Fruit fly (Drosophila melanogaster) whole organism, embryonic: ENCODE results near the gene Dh44.

ENCODE experiments used
- B-H2 ChIP-seq: fragments of 200-800 bp; sonication (Bioruptor generic); optimal IDR thresholded peaks from 2 replicates; lab custom pipeline; 2018; ENCODE audit warnings: missing biosample characterization, mild to moderate bottlenecking, missing genetic modification characterization
- Bgb ChIP-seq: fragments of 200-800 bp; sonication (Bioruptor generic); IDR thresholded peaks from 2 replicates; pipeline ENCODE4 v1.3.6; 2022; ENCODE audit warnings: missing biosample characterization, missing genetic modification characterization; ENCODE audit not compliant: partially characterized antibody
- CG11504 ChIP-seq: fragments of 200-800 bp; sonication (Bioruptor generic); optimal IDR thresholded peaks from 3 replicates; lab custom pipeline; 2019; ENCODE audit warnings: missing biosample characterization, mild to moderate bottlenecking, missing genetic modification characterization, moderate library complexity
- CG12104 ChIP-seq: fragments of 200-800 bp; sonication (Bioruptor generic); optimal IDR thresholded peaks from 3 replicates; lab custom pipeline; 2016; ENCODE audit warnings: missing biosample characterization, missing genetic modification characterization
- CG1233 ChIP-seq: fragments of 200-800 bp; sonication (Bioruptor generic); optimal IDR thresholded peaks from 4 replicates; lab custom pipeline; 2018; ENCODE audit warnings: missing biosample characterization, mild to moderate bottlenecking, missing genetic modification characterization
- CG13287 ChIP-seq: fragments of 200-800 bp; sonication (Bioruptor generic); IDR thresholded peaks from 2 replicates; pipeline ENCODE4 v1.3.6; 2022; ENCODE audit warnings: missing biosample characterization, missing genetic modification characterization; ENCODE audit not compliant: partially characterized antibody
- CG13894 ChIP-seq: fragments of 200-800 bp; sonication (Bioruptor generic); optimal IDR thresholded peaks from 3 replicates; lab custom pipeline; 2018; ENCODE audit warnings: missing biosample characterization, mild to moderate bottlenecking, missing genetic modification characterization, moderate library complexity
- CG2202 ChIP-seq: fragments of 200-800 bp; sonication (Bioruptor generic); optimal IDR thresholded peaks from 2 replicates; lab custom pipeline; 2018; ENCODE audit warnings: missing biosample characterization, mild to moderate bottlenecking, missing genetic modification characterization
- CG2875 ChIP-seq: fragments of 200-800 bp; sonication (Bioruptor generic); optimal IDR thresholded peaks from 2 replicates; lab custom pipeline; 2017; ENCODE audit warnings: missing biosample characterization, mild to moderate bottlenecking, missing genetic modification characterization, missing genetic modification reagents
- CG3163 ChIP-seq: fragments of 200-800 bp; sonication (Bioruptor generic); optimal IDR thresholded peaks from 3 replicates; lab custom pipeline; 2016; ENCODE audit warnings: missing biosample characterization, missing genetic modification characterization
- CG3281 ChIP-seq: fragments of 200-800 bp; sonication (Bioruptor generic); optimal IDR thresholded peaks from 3 replicates; lab custom pipeline; 2017; ENCODE audit warnings: missing biosample characterization, mild to moderate bottlenecking, missing genetic modification characterization
- CG33213 ChIP-seq: fragments of 200-800 bp; sonication (Bioruptor generic); optimal IDR thresholded peaks from 3 replicates; lab custom pipeline; 2016; ENCODE audit warnings: missing biosample characterization, missing genetic modification characterization
- CG34224 ChIP-seq: fragments of 200-800 bp; sonication (Bioruptor generic); IDR thresholded peaks from 3 replicates; pipeline ENCODE4 v1.3.6; 2022; ENCODE audit warnings: missing biosample characterization, missing genetic modification characterization; ENCODE audit not compliant: partially characterized antibody
- CG42726 ChIP-seq: fragments of 200-800 bp; sonication (Bioruptor generic); IDR thresholded peaks from 2 replicates; pipeline ENCODE4 v1.3.6; 2022; ENCODE audit warnings: missing biosample characterization, missing genetic modification characterization; ENCODE audit not compliant: partially characterized antibody
- CG4730 ChIP-seq: fragments of 200-800 bp; sonication (Bioruptor generic); IDR thresholded peaks from 2 replicates; pipeline ENCODE4 v1.3.6; 2022; ENCODE audit warnings: missing biosample characterization, missing genetic modification characterization
- CG4820 ChIP-seq: fragments of 200-800 bp; sonication (Bioruptor generic); optimal IDR thresholded peaks from 3 replicates; lab custom pipeline; 2016; ENCODE audit warnings: missing biosample characterization, missing genetic modification characterization
- CG6254 ChIP-seq: fragments of 200-800 bp; sonication (Bioruptor generic); optimal IDR thresholded peaks from 3 replicates; lab custom pipeline; 2017; ENCODE audit warnings: mild to moderate bottlenecking, missing biosample characterization, missing genetic modification reagents, missing genetic modification characterization
- CG6765 ChIP-seq: fragments of 200-800 bp; sonication (Bioruptor generic); optimal IDR thresholded peaks from 3 replicates; lab custom pipeline; 2017; ENCODE audit warnings: missing biosample characterization, mild to moderate bottlenecking, missing genetic modification characterization
- CG8089 ChIP-seq: fragments of 200-800 bp; sonication (Bioruptor generic); optimal IDR thresholded peaks from 3 replicates; lab custom pipeline; 2016; ENCODE audit warnings: missing biosample characterization, missing genetic modification characterization
- CG8290 ChIP-seq, 3 experiments: fragments of 200-800 bp; sonication (Bioruptor generic); optimal IDR thresholded peaks; 2 replicates each; lab custom pipeline; 2016 to 2019; ENCODE audit warnings: missing biosample characterization in 3 of 3, missing genetic modification characterization in 3 of 3, mild to moderate bottlenecking in 2 of 3, moderate library complexity in 1 of 3
- HLH4C ChIP-seq: fragments of 200-800 bp; sonication (Bioruptor generic); IDR thresholded peaks from 3 replicates; pipeline ENCODE4 v1.3.6; 2022; ENCODE audit warnings: missing biosample characterization, missing genetic modification characterization; ENCODE audit not compliant: partially characterized antibody
- Hmx ChIP-seq: fragments of 200-800 bp; sonication (Bioruptor generic); optimal IDR thresholded peaks from 2 replicates; lab custom pipeline; 2016; ENCODE audit warnings: missing biosample characterization, missing genetic modification characterization
- Kr ChIP-seq: fragments of 200-800 bp; sonication (Bioruptor generic); optimal IDR thresholded peaks from 2 replicates; lab custom pipeline; 2017; ENCODE audit warnings: missing biosample characterization, mild to moderate bottlenecking, missing genetic modification characterization
- Max ChIP-seq: fragments of 200-800 bp; sonication (Bioruptor generic); optimal IDR thresholded peaks from 2 replicates; lab custom pipeline; 2016; ENCODE audit warnings: missing biosample characterization, mild to moderate bottlenecking, missing genetic modification characterization
- Meics ChIP-seq: fragments of 200-800 bp; sonication (Bioruptor generic); optimal IDR thresholded peaks from 2 replicates; lab custom pipeline; 2017; ENCODE audit warnings: missing biosample characterization, mild to moderate bottlenecking, missing genetic modification characterization
- Nf-YA ChIP-seq: fragments of 200-800 bp; sonication (Bioruptor generic); IDR thresholded peaks from 2 replicates; pipeline ENCODE4 v1.3.6; 2022; ENCODE audit warnings: missing biosample characterization, missing genetic modification characterization
- Ptx1 ChIP-seq: fragments of 200-800 bp; sonication (Bioruptor generic); IDR thresholded peaks from 2 replicates; pipeline ENCODE4 v1.3.6; 2022; ENCODE audit warnings: missing biosample characterization, missing genetic modification characterization
- Stat92E ChIP-seq, 3 experiments: fragments of >200 bp in 2 of 3; fragments of 200-800 bp in 1 of 3; sonication (Bioruptor generic) in 1 of 3; optimal IDR thresholded peaks; 2 replicates each; lab custom pipeline; 2017 to 2019; ENCODE audit warnings: missing biosample characterization in 3 of 3, missing genetic modification characterization in 3 of 3, mild to moderate bottlenecking in 1 of 3, moderate library complexity in 1 of 3
- Xrp1 ChIP-seq: fragments of 200-800 bp; sonication (Bioruptor generic); IDR thresholded peaks from 2 replicates; pipeline ENCODE4 v1.3.6; 2022; ENCODE audit warnings: missing biosample characterization, missing genetic modification characterization
- al ChIP-seq: fragments of 200-800 bp; sonication (Bioruptor generic); IDR thresholded peaks from 2 replicates; pipeline ENCODE4 v1.3.6; 2022; ENCODE audit warnings: missing biosample characterization, missing genetic modification characterization
- ase ChIP-seq: fragments of 200-800 bp; sonication (Bioruptor generic); IDR thresholded peaks from 3 replicates; pipeline ENCODE4 v1.3.6; 2022; ENCODE audit warnings: missing biosample characterization, missing genetic modification characterization
- bowl ChIP-seq: fragments of 200-800 bp; sonication (Bioruptor generic); IDR thresholded peaks from 2 replicates; pipeline ENCODE4 v1.3.6; 2022; ENCODE audit warnings: missing biosample characterization, missing genetic modification characterization
- cad ChIP-seq: fragments of >200 bp; optimal IDR thresholded peaks from 2 replicates; lab custom pipeline; 2017; ENCODE audit warnings: missing biosample characterization, missing genetic modification characterization
- chm ChIP-seq: fragments of 200-800 bp; sonication (Bioruptor generic); IDR thresholded peaks from 2 replicates; pipeline ENCODE4 v1.3.6; 2022; ENCODE audit warnings: missing biosample characterization, missing genetic modification characterization
- chn ChIP-seq: fragments of 200-800 bp; sonication (Bioruptor generic); optimal IDR thresholded peaks from 2 replicates; lab custom pipeline; 2016; ENCODE audit warnings: missing biosample characterization, missing genetic modification characterization
- dysf ChIP-seq: fragments of 200-800 bp; sonication (Bioruptor generic); IDR thresholded peaks from 3 replicates; pipeline ENCODE4 v1.3.6; 2022; ENCODE audit warnings: missing biosample characterization, missing genetic modification characterization
- emc ChIP-seq: fragments of 200-800 bp; sonication (Bioruptor generic); optimal IDR thresholded peaks from 2 replicates; lab custom pipeline; 2016; ENCODE audit warnings: missing biosample characterization, missing genetic modification characterization
- ems ChIP-seq: fragments of 200-800 bp; sonication (Bioruptor generic); optimal IDR thresholded peaks from 3 replicates; lab custom pipeline; 2016; ENCODE audit warnings: missing biosample characterization, missing genetic modification characterization
- en ChIP-seq: fragments of 200-800 bp; sonication (Bioruptor generic); optimal IDR thresholded peaks from 2 replicates; lab custom pipeline; 2016; ENCODE audit warnings: missing biosample characterization, missing genetic modification characterization
- gem ChIP-seq: fragments of 200-800 bp; sonication (Bioruptor generic); optimal IDR thresholded peaks from 2 replicates; lab custom pipeline; 2019; ENCODE audit warnings: missing biosample characterization, mild to moderate bottlenecking, missing genetic modification characterization, moderate library complexity
- grau ChIP-seq: fragments of 200-800 bp; optimal IDR thresholded peaks from 3 replicates; lab custom pipeline; 2019; ENCODE audit warnings: missing biosample characterization, mild to moderate bottlenecking, missing genetic modification characterization, moderate library complexity
- gt ChIP-seq: fragments of 200-800 bp; sonication (Bioruptor generic); IDR thresholded peaks from 2 replicates; pipeline ENCODE4 v1.3.6; 2022; ENCODE audit warnings: missing biosample characterization, missing genetic modification characterization
- insv ChIP-seq, 2 experiments: fragments of 200-800 bp; sonication (Bioruptor generic); optimal IDR thresholded peaks; 3 replicates each; lab custom pipeline; 2016 to 2018; ENCODE audit warnings: missing biosample characterization in 2 of 2, missing genetic modification characterization in 2 of 2
- jing ChIP-seq: fragments of 200-800 bp; sonication (Bioruptor generic); optimal IDR thresholded peaks from 2 replicates; lab custom pipeline; 2018; ENCODE audit warnings: missing biosample characterization, mild to moderate bottlenecking, missing genetic modification characterization
- lab ChIP-seq: fragments of 200-800 bp; sonication (Bioruptor generic); optimal IDR thresholded peaks from 3 replicates; lab custom pipeline; 2017; ENCODE audit warnings: missing biosample characterization, missing genetic modification characterization, mild to moderate bottlenecking, moderate library complexity, missing genetic modification reagents
- mam ChIP-seq: fragments of 200-800 bp; sonication (Bioruptor generic); optimal IDR thresholded peaks from 3 replicates; lab custom pipeline; 2016; ENCODE audit warnings: missing biosample characterization, missing genetic modification characterization
- otp ChIP-seq: fragments of 200-800 bp; sonication (Bioruptor generic); IDR thresholded peaks from 3 replicates; pipeline ENCODE4, ENCODE4 v1.3.6; 2022; ENCODE audit warnings: missing biosample characterization, missing genetic modification characterization
- sens-2 ChIP-seq: fragments of 200-800 bp; sonication (Bioruptor generic); IDR thresholded peaks from 2 replicates; pipeline ENCODE4 v1.3.6; 2022; ENCODE audit warnings: missing biosample characterization, missing genetic modification characterization
- so ChIP-seq: fragments of 200-800 bp; sonication (Bioruptor generic); IDR thresholded peaks from 3 replicates; pipeline ENCODE4 v1.3.6; 2022; ENCODE audit warnings: missing biosample characterization, missing genetic modification characterization
- unpg ChIP-seq: fragments of 200-800 bp; sonication (Bioruptor generic); optimal IDR thresholded peaks from 3 replicates; lab custom pipeline; 2018; ENCODE audit warnings: missing biosample characterization, mild to moderate bottlenecking, missing genetic modification characterization, moderate library complexity

Gene Dh44

DNA sequence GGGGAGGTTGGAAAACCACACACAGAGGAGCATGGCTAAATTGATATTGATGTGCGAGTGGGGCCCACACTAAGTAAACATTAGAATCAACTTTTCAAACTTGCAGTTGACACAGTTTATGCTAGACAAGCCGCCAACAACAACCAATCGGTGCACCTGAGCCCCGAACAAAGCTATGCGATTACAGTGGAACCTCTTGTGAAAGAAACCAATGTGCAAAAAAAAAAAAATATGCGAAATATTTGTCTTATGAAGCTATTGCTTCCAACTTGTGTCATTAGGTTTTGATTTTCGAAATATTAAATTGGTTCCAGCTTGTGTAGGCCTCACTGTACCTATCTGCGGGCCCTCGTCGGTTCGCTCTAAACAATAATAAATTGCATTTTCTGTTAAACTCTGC, 19.7 kb upstream of the Dh44 start (continued):
- TF ChIP-seq cad (GFP tag; lab: Kevin White, UChicago) (no peak), CG4820 (GFP tag; lab: Kevin White, UChicago) (peak; percentile 81), CG12104 (GFP tag; lab: Kevin White, UChicago) (no peak), Meics (peak; percentile 54), insv (GFP tag; optimal IDR thresholded peaks at IDR 0.05; lab: Kevin White, UChicago) (no peak), chn (GFP tag; lab: Kevin White, UChicago) (peak; percentile 62), so (GFP tag; lab: Robert Waterston, UW) (peak; percentile 84), CG8290 (GFP tag; optimal IDR thresholded peaks at IDR 0.05; lab: Kevin White, UChicago) (peak; percentile 49), CG8290 (tag; optimal IDR thresholded peaks at IDR 0.05; lab: Kevin White, UChicago) (peak in 1 of 2 experiments; percentile 78), CG6765 (GFP tag; lab: Kevin White, UChicago) (no peak), CG8089 (GFP tag; lab: Kevin White, UChicago) (peak; percentile 62), Ptx1 (GFP tag; lab: Robert Waterston, UW) (peak; percentile 83), emc (GFP tag; lab: Kevin White, UChicago) (peak; percentile 29), CG2202 (tag; lab: Kevin White, UChicago) (peak; percentile 45), grau (peak; percentile 90), CG3281 (peak; percentile 57), chm (GFP tag; lab: Robert Waterston, UW) (peak; percentile 76), Hmx (GFP tag; lab: Kevin White, UChicago) (no peak), HLH4C (GFP tag; lab: Robert Waterston, UW) (no peak), jing (GFP tag; lab: Kevin White, UChicago) (peak; percentile 64), al (no peak), Bgb (GFP tag; lab: Robert Waterston, UW) (no peak), CG11504 (peak; percentile 81), gt (GFP tag; lab: Robert Waterston, UW) (peak; percentile 50), CG33213 (GFP tag; lab: Kevin White, UChicago) (peak; percentile 56), CG2875 (GFP tag; lab: Kevin White, UChicago) (peak; percentile 59), Xrp1 (GFP tag; lab: Robert Waterston, UW) (peak; percentile 84), lab (GFP tag; lab: Kevin White, UChicago) (peak; percentile 78), Kr (GFP tag; lab: Kevin White, UChicago) (no peak), Nf-YA (GFP tag; lab: Robert Waterston, UW) (peak; percentile 76), bowl (peak; percentile 65), B-H2 (GFP tag; lab: Kevin White, UChicago) (no peak), CG13287 (GFP tag; lab: Robert Waterston, UW) (no peak), CG42726 (GFP tag; lab: Robert Waterston, UW) (no peak), CG6254 (GFP tag; lab: Kevin White, UChicago) (peak; percentile 52), CG1233 (GFP tag; lab: Kevin White, UChicago) (peak; percentile 66), Max (GFP tag; lab: Kevin White, UChicago) (peak; percentile 29), ase (GFP tag; lab: Robert Waterston, UW) (peak; percentile 74; the same call in 2 of the 3 replicates), unpg (GFP tag; lab: Kevin White, UChicago) (peak; percentile 76), en (GFP tag; lab: Kevin White, UChicago) (peak; percentile 61), gem (tag; lab: Kevin White, UChicago) (peak; percentile 80), sens-2 (GFP tag; lab: Robert Waterston, UW) (peak; percentile 84), CG3163 (GFP tag; lab: Kevin White, UChicago) (no peak), CG13894 (tag; lab: Kevin White, UChicago) (no peak), otp (GFP tag; lab: Robert Waterston, UW) (peak; percentile 74), CG4730 (GFP tag; lab: Robert Waterston, UW) (peak; percentile 77), CG34224 (GFP tag; lab: Robert Waterston, UW) (no peak), dysf (GFP tag; lab: Robert Waterston, UW) (peak; percentile 79), mam (GFP tag; lab: Kevin White, UChicago) (peak; percentile 63), Stat92E (GFP tag; optimal IDR thresholded peaks at IDR 0.05; lab: Kevin White, UChicago) (no peak), ems (GFP tag; lab: Kevin White, UChicago) (peak; percentile 58)
